Fruit fly (Drosophila melanogaster) whole organism, embryonic: ENCODE data around the gene CG5188.
A peak's percentile ranks its signal among the peaks of the same experiment; 100 is the strongest.

Experiments
- Ada2b ChIP-seq: fragments of 200-800 bp; sonication (Bioruptor generic); IDR thresholded peaks from 2 replicates; pipeline ENCODE4 v1.3.6; 2022; ENCODE audit warnings: missing biosample characterization, missing genetic modification characterization
- Antp ChIP-seq: fragments of 200-800 bp; sonication (Bioruptor generic); optimal IDR thresholded peaks from 3 replicates; lab custom pipeline; 2016; ENCODE audit warnings: missing biosample characterization, missing genetic modification characterization
- Atf-2 ChIP-seq: fragments of 200-800 bp; sonication (Bioruptor generic); optimal IDR thresholded peaks from 2 replicates; lab custom pipeline; 2016; ENCODE audit warnings: missing biosample characterization, missing genetic modification characterization
- Awh ChIP-seq: fragments of 200-800 bp; sonication (Bioruptor generic); IDR thresholded peaks from 2 replicates; pipeline ENCODE4, ENCODE4 v1.3.6; 2022; ENCODE audit warnings: missing biosample characterization, missing genetic modification characterization
- Bteb2 ChIP-seq: fragments of 200-800 bp; sonication (Bioruptor generic); optimal IDR thresholded peaks from 2 replicates; lab custom pipeline; 2016; ENCODE audit warnings: missing biosample characterization, missing genetic modification characterization
- CG10274 ChIP-seq: fragments of 200-800 bp; sonication (Bioruptor generic); optimal IDR thresholded peaks from 3 replicates; lab custom pipeline; 2017; ENCODE audit warnings: missing biosample characterization, mild to moderate bottlenecking, missing genetic modification characterization
- CG10321 ChIP-seq: fragments of 200-800 bp; sonication (Bioruptor generic); IDR thresholded peaks from 2 replicates; pipeline ENCODE4 v1.3.6; 2022; ENCODE audit warnings: missing biosample characterization, missing genetic modification characterization
- CG10565 ChIP-seq: fragments of 200-800 bp; sonication (Bioruptor generic); optimal IDR thresholded peaks from 3 replicates; lab custom pipeline; 2016; ENCODE audit warnings: missing biosample characterization, mild to moderate bottlenecking, missing genetic modification characterization
- CG12155 ChIP-seq: fragments of 200-800 bp; sonication (Bioruptor generic); optimal IDR thresholded peaks from 3 replicates; lab custom pipeline; 2016; ENCODE audit warnings: missing biosample characterization, missing genetic modification characterization
- CG12236 ChIP-seq: fragments of 200-800 bp; sonication (Bioruptor generic); optimal IDR thresholded peaks from 2 replicates; lab custom pipeline; 2016; ENCODE audit warnings: missing biosample characterization, missing genetic modification characterization
- CG12659 ChIP-seq: fragments of 200-800 bp; sonication (Bioruptor generic); optimal IDR thresholded peaks from 3 replicates; lab custom pipeline; 2017; ENCODE audit warnings: mild to moderate bottlenecking, missing biosample characterization, missing genetic modification reagents, missing genetic modification characterization
- CG13424 ChIP-seq: fragments of 200-800 bp; sonication (Bioruptor generic); optimal IDR thresholded peaks from 2 replicates; lab custom pipeline; 2019; ENCODE audit warnings: missing biosample characterization, mild to moderate bottlenecking, missing genetic modification characterization, moderate library complexity
- CG14667 ChIP-seq: fragments of 200-800 bp; sonication (Bioruptor generic); IDR thresholded peaks from 2 replicates; pipeline ENCODE4 v1.3.6; 2022; ENCODE audit warnings: missing biosample characterization, missing genetic modification characterization
- CG1602 ChIP-seq: fragments of 200-800 bp; sonication (Bioruptor generic); optimal IDR thresholded peaks from 3 replicates; lab custom pipeline; 2016; ENCODE audit warnings: missing biosample characterization, missing genetic modification characterization
- CG17359 ChIP-seq: fragments of 200-800 bp; sonication (Bioruptor generic); optimal IDR thresholded peaks from 3 replicates; lab custom pipeline; 2018; ENCODE audit warnings: missing biosample characterization, mild to moderate bottlenecking, missing genetic modification characterization, moderate library complexity
- CG17802 ChIP-seq: fragments of 200-800 bp; sonication (Bioruptor generic); optimal IDR thresholded peaks from 2 replicates; lab custom pipeline; 2018; ENCODE audit warnings: missing biosample characterization, mild to moderate bottlenecking, missing genetic modification characterization, moderate library complexity
- CG18764 ChIP-seq: fragments of 200-800 bp; sonication (Bioruptor generic); optimal IDR thresholded peaks from 3 replicates; lab custom pipeline; 2016; ENCODE audit warnings: missing biosample characterization, missing genetic modification characterization
- CG2712 ChIP-seq: fragments of 200-800 bp; optimal IDR thresholded peaks from 3 replicates; lab custom pipeline; 2019; ENCODE audit warnings: missing biosample characterization, mild to moderate bottlenecking, missing genetic modification characterization, moderate library complexity
- CG42726 ChIP-seq: fragments of 200-800 bp; sonication (Bioruptor generic); IDR thresholded peaks from 2 replicates; pipeline ENCODE4 v1.3.6; 2022; ENCODE audit warnings: missing biosample characterization, missing genetic modification characterization; ENCODE audit not compliant: partially characterized antibody
- CG4328 ChIP-seq: fragments of 200-800 bp; sonication (Bioruptor generic); optimal IDR thresholded peaks from 3 replicates; lab custom pipeline; 2017; ENCODE audit warnings: missing biosample characterization, missing genetic modification reagents, missing genetic modification characterization
- CG4617 ChIP-seq: fragments of 200-800 bp; sonication (Bioruptor generic); optimal IDR thresholded peaks from 3 replicates; lab custom pipeline; 2016; ENCODE audit warnings: missing biosample characterization, missing genetic modification characterization, borderline replicate concordance
- CG5245 ChIP-seq: fragments of 200-800 bp; sonication (Bioruptor generic); optimal IDR thresholded peaks from 3 replicates; lab custom pipeline; 2016; ENCODE audit warnings: missing biosample characterization, missing genetic modification characterization
- CG5953 ChIP-seq: fragments of 200-800 bp; sonication (Bioruptor generic); IDR thresholded peaks from 2 replicates; pipeline ENCODE4 v1.3.6; 2022; ENCODE audit warnings: missing biosample characterization, missing genetic modification characterization
- CG9609 ChIP-seq: fragments of 200-800 bp; sonication (Bioruptor generic); optimal IDR thresholded peaks from 3 replicates; lab custom pipeline; 2016; ENCODE audit warnings: missing biosample characterization, missing genetic modification characterization
- CG9727 ChIP-seq: fragments of 200-800 bp; sonication (Bioruptor generic); optimal IDR thresholded peaks from 3 replicates; lab custom pipeline; 2017; ENCODE audit warnings: missing biosample characterization, mild to moderate bottlenecking, missing genetic modification characterization
- CTCF ChIP-seq: fragments of 200-800 bp; sonication (Bioruptor generic); optimal IDR thresholded peaks from 2 replicates; lab custom pipeline; 2017; ENCODE audit warnings: missing biosample characterization, mild to moderate bottlenecking, missing genetic modification characterization, moderate library complexity
- D19A ChIP-seq: fragments of 200-800 bp; optimal IDR thresholded peaks from 3 replicates; lab custom pipeline; 2019; ENCODE audit warnings: missing biosample characterization, mild to moderate bottlenecking, missing genetic modification characterization, moderate library complexity
- Dll ChIP-seq: fragments of 200-800 bp; sonication (Bioruptor generic); IDR thresholded peaks from 4 replicates; pipeline ENCODE4 v1.3.6; 2022; ENCODE audit warnings: missing biosample characterization, missing genetic modification characterization; ENCODE audit not compliant: partially characterized antibody
- H2.0 ChIP-seq: fragments of 200-800 bp; sonication (Bioruptor generic); IDR thresholded peaks from 2 replicates; pipeline ENCODE4 v1.3.6; 2022; ENCODE audit warnings: missing biosample characterization, missing genetic modification characterization
- HLH3B ChIP-seq: fragments of 200-800 bp; sonication (Bioruptor generic); IDR thresholded peaks from 2 replicates; pipeline ENCODE4 v1.3.6; 2022; ENCODE audit warnings: missing biosample characterization, missing genetic modification characterization
- HLHmδ ChIP-seq: fragments of 200-800 bp; sonication (Bioruptor generic); optimal IDR thresholded peaks from 2 replicates; lab custom pipeline; 2018; ENCODE audit warnings: missing biosample characterization, mild to moderate bottlenecking, missing genetic modification characterization, moderate library complexity
- Hmx ChIP-seq: fragments of 200-800 bp; sonication (Bioruptor generic); optimal IDR thresholded peaks from 2 replicates; lab custom pipeline; 2016; ENCODE audit warnings: missing biosample characterization, missing genetic modification characterization
- Hr51 ChIP-seq, 2 experiments: fragments of 200-800 bp; sonication (Bioruptor generic); optimal IDR thresholded peaks; 2 replicates in 1 of 2; 3 replicates in 1 of 2; lab custom pipeline; 2016 to 2018; ENCODE audit warnings: missing biosample characterization in 2 of 2, missing genetic modification characterization in 2 of 2, mild to moderate bottlenecking in 1 of 2, moderate library complexity in 1 of 2
- Jarid2 ChIP-seq: fragments of 200-800 bp; sonication (Bioruptor generic); optimal IDR thresholded peaks from 3 replicates; lab custom pipeline; 2017; ENCODE audit warnings: mild to moderate bottlenecking, missing biosample characterization, missing genetic modification reagents, missing genetic modification characterization
- Mrtf ChIP-seq: fragments of 200-800 bp; sonication (Bioruptor generic); IDR thresholded peaks from 3 replicates; pipeline ENCODE4 v1.3.6; 2022; ENCODE audit warnings: missing biosample characterization, missing genetic modification characterization
- Optix ChIP-seq: fragments of 200-800 bp; sonication (Bioruptor generic); IDR thresholded peaks from 3 replicates; pipeline ENCODE4 v1.3.6; 2022; ENCODE audit warnings: missing biosample characterization, missing genetic modification characterization
- Spps ChIP-seq: fragments of 200-800 bp; sonication (Bioruptor generic); optimal IDR thresholded peaks from 2 replicates; lab custom pipeline; 2018; ENCODE audit warnings: missing biosample characterization, mild to moderate bottlenecking, missing genetic modification characterization
- Vsx1 ChIP-seq: fragments of 200-800 bp; sonication (Bioruptor generic); optimal IDR thresholded peaks from 2 replicates; lab custom pipeline; 2017; ENCODE audit warnings: missing biosample characterization, mild to moderate bottlenecking, missing genetic modification characterization, missing genetic modification reagents
- ash1 ChIP-seq: fragments of 200-800 bp; sonication (Bioruptor generic); optimal IDR thresholded peaks from 2 replicates; lab custom pipeline; 2018; ENCODE audit warnings: missing biosample characterization, mild to moderate bottlenecking, missing genetic modification characterization
- cg ChIP-seq: fragments of 200-800 bp; sonication (Bioruptor generic); optimal IDR thresholded peaks from 3 replicates; lab custom pipeline; 2019; ENCODE audit warnings: missing biosample characterization, mild to moderate bottlenecking, missing genetic modification characterization, moderate library complexity
- cwo ChIP-seq: fragments of 200-800 bp; sonication (Bioruptor generic); optimal IDR thresholded peaks from 3 replicates; lab custom pipeline; 2017; ENCODE audit warnings: missing biosample characterization, missing genetic modification characterization, mild to moderate bottlenecking, moderate library complexity, missing genetic modification reagents
- dimm ChIP-seq: fragments of 200-800 bp; sonication (Bioruptor generic); IDR thresholded peaks from 2 replicates; pipeline ENCODE4 v1.3.6; 2022; ENCODE audit warnings: missing biosample characterization, missing genetic modification characterization
- hbn ChIP-seq: fragments of 200-800 bp; sonication (Bioruptor generic); IDR thresholded peaks from 2 replicates; pipeline ENCODE4 v1.3.6; 2022; ENCODE audit warnings: missing biosample characterization, missing genetic modification characterization; ENCODE audit not compliant: partially characterized antibody
- sima ChIP-seq: fragments of 200-800 bp; sonication (Bioruptor generic); optimal IDR thresholded peaks from 2 replicates; lab custom pipeline; 2016; ENCODE audit warnings: missing biosample characterization, missing genetic modification characterization
- slbo ChIP-seq: fragments of 200-800 bp; sonication (Bioruptor generic); IDR thresholded peaks from 2 replicates; pipeline ENCODE4 v1.3.6; 2022; ENCODE audit warnings: missing biosample characterization, missing genetic modification characterization
- stc ChIP-seq: fragments of 200-800 bp; sonication (Bioruptor generic); IDR thresholded peaks from 2 replicates; pipeline ENCODE4 v1.3.6; 2022; ENCODE audit warnings: missing biosample characterization, missing genetic modification characterization
- sug ChIP-seq: fragments of 200-800 bp; optimal IDR thresholded peaks from 2 replicates; lab custom pipeline; 2019; ENCODE audit warnings: missing biosample characterization, mild to moderate bottlenecking, missing genetic modification characterization, moderate library complexity
- toy ChIP-seq: fragments of 200-800 bp; sonication (Bioruptor generic); IDR thresholded peaks from 2 replicates; pipeline ENCODE4 v1.3.6; 2022; ENCODE audit warnings: missing biosample characterization, missing genetic modification characterization
- wek ChIP-seq: fragments of 200-800 bp; sonication (Bioruptor generic); optimal IDR thresholded peaks from 3 replicates; lab custom pipeline; 2018; ENCODE audit warnings: missing biosample characterization, mild to moderate bottlenecking, missing genetic modification characterization, moderate library complexity
- zen2 ChIP-seq: fragments of 200-800 bp; sonication (Bioruptor generic); IDR thresholded peaks from 3 replicates; pipeline ENCODE4 v1.3.6; 2022; ENCODE audit warnings: missing biosample characterization, missing genetic modification characterization; ENCODE audit not compliant: partially characterized antibody
- zf30C ChIP-seq: fragments of 200-800 bp; sonication (Bioruptor generic); optimal IDR thresholded peaks from 3 replicates; lab custom pipeline; 2018; ENCODE audit warnings: missing biosample characterization, mild to moderate bottlenecking, missing genetic modification characterization

CG5188 gene

dm6 chr2L:10474268-10474678 lies 45.6 kb downstream of the CG5188 start, which contains the start of gene RluA-1 (continued):
- peak; percentile 99 for TF ChIP-seq Mrtf (GFP tag; lab: Robert Waterston, UW)
- peak; percentile 99 for TF ChIP-seq Optix (GFP tag; lab: Robert Waterston, UW)
- TF ChIP-seq Awh (GFP tag; lab: Robert Waterston, UW): peak; percentile 100
- peak; percentile 95 for TF ChIP-seq Atf-2 (GFP tag; lab: Kevin White, UChicago)
- TF ChIP-seq Antp (GFP tag; lab: Kevin White, UChicago): peak; percentile 88
- TF ChIP-seq zen2 (GFP tag; lab: Robert Waterston, UW): no peak
- peak; percentile 12 for TF ChIP-seq HLHmδ (GFP tag; lab: Kevin White, UChicago)
- peak; percentile 96 for TF ChIP-seq Ada2b (GFP tag; lab: Robert Waterston, UW)
- TF ChIP-seq cg: no peak
- TF ChIP-seq cwo (GFP tag; lab: Kevin White, UChicago): peak; percentile 98
- peak; percentile 100 for TF ChIP-seq CG2712 (tag; lab: Kevin White, UChicago)
- TF ChIP-seq CG5245: peak; percentile 99
- TF ChIP-seq CG10565 (GFP tag; lab: Kevin White, UChicago): peak; percentile 96
- TF ChIP-seq dimm (GFP tag; lab: Robert Waterston, UW): peak; percentile 99
- peak; percentile 95 for TF ChIP-seq D19A (tag; lab: Kevin White, UChicago)
- TF ChIP-seq Jarid2 (GFP tag; lab: Kevin White, UChicago): peak; percentile 94
- peak; percentile 79 for TF ChIP-seq CTCF (GFP tag; lab: Kevin White, UChicago)
- peak; percentile 97 for TF ChIP-seq CG12155 (GFP tag; lab: Kevin White, UChicago)
- TF ChIP-seq sug (tag; lab: Kevin White, UChicago): peak; percentile 96
- peak; percentile 99 for TF ChIP-seq CG1602 (GFP tag; lab: Kevin White, UChicago)
- peak; percentile 98 for TF ChIP-seq Vsx1 (GFP tag; lab: Kevin White, UChicago)
- TF ChIP-seq CG9609 (GFP tag; lab: Kevin White, UChicago): peak; percentile 92
- no peak for TF ChIP-seq CG42726 (GFP tag; lab: Robert Waterston, UW)
- peak; percentile 91 for TF ChIP-seq CG10321 (GFP tag; lab: Robert Waterston, UW)
- peak; percentile 99 for TF ChIP-seq CG9727 (GFP tag; lab: Kevin White, UChicago)
- TF ChIP-seq CG17802 (tag; lab: Kevin White, UChicago): peak; percentile 94
- TF ChIP-seq Hr51 (GFP tag; optimal IDR thresholded peaks at IDR 0.05; lab: Kevin White, UChicago): peak; percentile 97 to 100
- TF ChIP-seq CG14667 (GFP tag; lab: Robert Waterston, UW): peak; percentile 99
- peak; percentile 52 for TF ChIP-seq sima (GFP tag; lab: Kevin White, UChicago)
- peak; percentile 100 for TF ChIP-seq Spps (tag; lab: Kevin White, UChicago)
- peak; percentile 61; the same call in 3 of the 4 replicates for TF ChIP-seq Dll (GFP tag; lab: Robert Waterston, UW)
- peak; percentile 100 for TF ChIP-seq CG12659 (GFP tag; lab: Kevin White, UChicago)
- TF ChIP-seq Hmx: peak; percentile 65
- peak; percentile 96 for TF ChIP-seq Bteb2 (GFP tag; lab: Kevin White, UChicago)
- TF ChIP-seq CG4617: peak; percentile 99
- TF ChIP-seq stc (GFP tag; lab: Robert Waterston, UW): peak; percentile 100
- peak; percentile 86 for TF ChIP-seq CG12236 (GFP tag; lab: Kevin White, UChicago)
- TF ChIP-seq CG4328 (GFP tag; lab: Kevin White, UChicago): peak; percentile 98
- peak; percentile 99 for TF ChIP-seq slbo (GFP tag; lab: Robert Waterston, UW)
- peak; percentile 87 for TF ChIP-seq ash1 (GFP tag; lab: Kevin White, UChicago)
- peak; percentile 100 for TF ChIP-seq CG13424
- peak; percentile 100 for TF ChIP-seq CG17359 (tag; lab: Kevin White, UChicago)
- peak; percentile 92 for TF ChIP-seq CG10274 (GFP tag; lab: Kevin White, UChicago)
- TF ChIP-seq zf30C: peak; percentile 38
- peak; percentile 99 for TF ChIP-seq H2.0 (GFP tag; lab: Robert Waterston, UW)
- TF ChIP-seq HLH3B: peak; percentile 92
- TF ChIP-seq CG5953 (GFP tag; lab: Robert Waterston, UW): peak; percentile 96
- peak; percentile 53; the same call in 1 of the 2 replicates for TF ChIP-seq hbn (GFP tag; lab: Robert Waterston, UW)
- TF ChIP-seq wek (GFP tag; lab: Kevin White, UChicago): peak; percentile 96
- peak; percentile 98 for TF ChIP-seq toy (GFP tag; lab: Robert Waterston, UW)
- TF ChIP-seq CG18764 (GFP tag; lab: Kevin White, UChicago): peak; percentile 98
